Fruit fly (Drosophila melanogaster): Measurements from ENCODE around the gene Hsp26.

The Hsp26 gene

DNA sequence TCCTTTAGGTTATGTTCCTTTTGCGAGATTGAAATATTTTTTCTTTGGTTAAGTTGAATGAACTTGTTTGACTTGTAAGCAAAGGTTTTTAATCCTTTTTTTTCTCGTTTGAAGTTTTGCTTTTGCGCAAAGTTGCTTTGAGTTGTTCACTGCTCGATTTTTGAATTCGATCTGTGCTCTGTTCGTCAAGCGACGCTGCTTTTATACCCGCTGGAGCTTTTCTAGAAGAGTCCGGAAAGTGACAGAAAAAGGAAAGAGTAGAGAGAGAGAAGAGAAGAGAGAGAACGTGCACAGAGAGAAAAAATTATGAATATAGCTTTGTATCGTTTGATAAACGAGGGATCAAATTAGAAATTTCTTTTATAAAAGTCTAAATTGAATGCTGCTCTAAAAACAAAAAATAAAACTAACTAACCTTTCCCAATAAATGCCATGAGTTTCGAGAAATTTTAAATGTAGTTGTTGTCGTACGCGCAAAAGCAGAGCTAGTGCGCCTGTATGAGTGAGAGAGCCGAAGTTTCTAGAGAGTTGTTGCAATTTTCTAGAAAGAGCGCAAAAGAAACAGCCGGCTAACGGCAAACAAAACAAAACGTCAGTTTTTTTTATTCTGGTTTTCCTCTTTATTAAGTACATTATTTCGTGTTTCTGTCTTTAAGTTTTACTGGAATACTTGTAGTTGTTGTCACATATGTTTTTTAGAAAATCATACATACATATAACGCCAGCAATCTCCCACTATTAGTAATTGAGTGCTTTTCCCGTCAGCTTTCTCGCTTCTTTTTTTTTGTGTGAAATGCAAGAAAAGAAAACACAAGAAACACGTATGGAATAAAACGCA is at the start of gene Hsp26 (continued):
- TF ChIP-seq CG3847 (GFP tag; IDR thresholded peaks at IDR 0.05) (peak; percentile 66), NC2β (GFP tag; optimal IDR thresholded peaks at IDR 0.05) (peak; percentile 78), tgo (GFP tag; IDR thresholded peaks at IDR 0.05) (peak; percentile 82), Mrtf (GFP tag; IDR thresholded peaks at IDR 0.05) (peak; percentile 55; the same call in 1 of the 3 replicates), Oaz (GFP tag; IDR thresholded peaks at IDR 0.05) (peak; percentile 53; the same call in 1 of the 2 replicates), D19A (tag; optimal IDR thresholded peaks at IDR 0.05) (peak; percentile 77), CG17568 (GFP tag; optimal IDR thresholded peaks at IDR 0.05) (peak; percentile 84), amos (GFP tag; IDR thresholded peaks at IDR 0.05; ENCODE audit: partially characterized antibody) (no peak), vvl (GFP tag; IDR thresholded peaks at IDR 0.05) (peak; percentile 96), CG18262 (tag; optimal IDR thresholded peaks at IDR 0.05) (peak; percentile 86), jing (GFP tag; optimal IDR thresholded peaks at IDR 0.05) (peak; percentile 57), Hand (GFP tag; optimal IDR thresholded peaks at IDR 0.05) (peak; percentile 87), Drgx (GFP tag; IDR thresholded peaks at IDR 0.05) (peak; percentile 96), oc (tag; optimal IDR thresholded peaks at IDR 0.05) (peak; percentile 86), hkb (optimal IDR thresholded peaks at IDR 0.05) (no peak), hkb (GFP tag; IDR thresholded peaks at IDR 0.05) (peak; percentile 94), ac (GFP tag; optimal IDR thresholded peaks at IDR 0.05) (no peak), CG13624 (GFP tag; optimal IDR thresholded peaks at IDR 0.05) (peak; percentile 87), croc (GFP tag; conservative IDR thresholded peaks at IDR 0.05) (peak; percentile 55; the same call in 2 of the 3 replicates), slou (GFP tag; optimal IDR thresholded peaks at IDR 0.05) (peak; percentile 62), Adf1 (GFP tag; IDR thresholded peaks at IDR 0.05) (peak; percentile 56), CG11247 (GFP tag; IDR thresholded peaks at IDR 0.05) (peak; percentile 62), CG17802 (tag; optimal IDR thresholded peaks at IDR 0.05) (peak; percentile 27), sens-2 (GFP tag; IDR thresholded peaks at IDR 0.05) (peak; percentile 73), CG6689 (GFP tag; IDR thresholded peaks at IDR 0.05) (peak; percentile 83), CG1603 (tag; optimal IDR thresholded peaks at IDR 0.05) (peak; percentile 61), CG8478 (optimal IDR thresholded peaks at IDR 0.05) (no peak), Sox102F (GFP tag; optimal IDR thresholded peaks at IDR 0.05) (peak; percentile 90), h (optimal IDR thresholded peaks at IDR 0.05) (no peak), Bteb2 (GFP tag; optimal IDR thresholded peaks at IDR 0.05) (peak; percentile 83), Dp (GFP tag; optimal IDR thresholded peaks at IDR 0.05) (no peak), CG2116 (GFP tag; optimal IDR thresholded peaks at IDR 0.05) (peak; percentile 54), CG10543 (GFP tag; optimal IDR thresholded peaks at IDR 0.05) (peak; percentile 9), CG12071 (GFP tag; optimal IDR thresholded peaks at IDR 0.05) (peak; percentile 49), ssp (GFP tag; IDR thresholded peaks at IDR 0.05) (peak; percentile 66), CG7372 (GFP tag; IDR thresholded peaks at IDR 0.05) (0 out of 2 replicates have a peak, but pooled peaks have one; percentile 35), CG17328 (GFP tag; IDR thresholded peaks at IDR 0.05) (peak; percentile 91), CG8281 (tag; optimal IDR thresholded peaks at IDR 0.05) (peak; percentile 60), Bdp1 (GFP tag; optimal IDR thresholded peaks at IDR 0.05) (peak; percentile 70), Meics (GFP tag; optimal IDR thresholded peaks at IDR 0.05) (peak; percentile 80), CG18011 (GFP tag; optimal IDR thresholded peaks at IDR 0.05) (peak; percentile 62), nom (GFP tag; optimal IDR thresholded peaks at IDR 0.05) (peak; percentile 79), CG7987 (GFP tag; optimal IDR thresholded peaks at IDR 0.05) (peak; percentile 43), CG10267 (tag; optimal IDR thresholded peaks at IDR 0.05) (peak; percentile 77), sc (optimal IDR thresholded peaks at IDR 0.05) (no peak), sc (GFP tag; optimal IDR thresholded peaks at IDR 0.05) (peak; percentile 72), CG17912 (GFP tag; optimal IDR thresholded peaks at IDR 0.05) (no peak), Mes4 (GFP tag; optimal IDR thresholded peaks at IDR 0.05) (peak; percentile 88), sens (GFP tag) (peak; percentile 99), H15 (GFP tag; IDR thresholded peaks at IDR 0.05) (no peak)
